Worm (Caenorhabditis elegans) whole organism, L4 larva: ENCODE data around the gene ssl-1.

Experiments
- Y75B8A.6 ChIP-seq: fragments of 200-800 bp; sonication (Bioruptor generic); IDR thresholded peaks from 2 replicates; pipeline ENCODE4 v1.3.6; 2022; ENCODE audit warnings: missing genetic modification reagents, missing genetic modification characterization, missing compliant biosample characterization
- ama-1 ChIP-seq: fragments of 150-350 bp; optimal IDR thresholded peaks from 2 replicates; lab custom pipeline; 2014; ENCODE audit warnings: inconsistent platforms, mixed read lengths
- ces-1 ChIP-seq: fragments of 150-350 bp; sonication (generic microtip); optimal IDR thresholded peaks from 4 replicates; lab custom pipeline; 2014; ENCODE audit warnings: missing biosample characterization, missing genetic modification reagents, missing genetic modification characterization
- daf-16 ChIP-seq, 3 experiments: sonication (generic microtip); optimal IDR thresholded peaks; 2 replicates each; lab custom pipeline; 2016 to 2017; ENCODE audit warnings: missing genetic modification characterization in 3 of 3, missing genetic modification reagents in 3 of 3, mild to moderate bottlenecking in 2 of 3, missing compliant biosample characterization in 2 of 3, missing biosample characterization in 1 of 3, moderate library complexity in 1 of 3
- egl-27 ChIP-seq: sonication (generic microtip); optimal IDR thresholded peaks from 3 replicates; lab custom pipeline; 2017; ENCODE audit warnings: missing biosample characterization, missing genetic modification reagents, missing genetic modification characterization
- fos-1 ChIP-seq: fragments of 150-350 bp; optimal IDR thresholded peaks from 2 replicates; lab custom pipeline; 2014; ENCODE audit warnings: missing biosample characterization, missing genetic modification characterization
- lin-39 ChIP-seq: fragments of 150-350 bp; optimal IDR thresholded peaks from 2 replicates; lab custom pipeline; 2014; ENCODE audit warnings: missing biosample characterization, missing genetic modification reagents, missing genetic modification characterization
- lsy-2 ChIP-seq, 2 experiments: fragments of 150-350 bp in 1 of 2; sonication (generic microtip) in 1 of 2; optimal IDR thresholded peaks; 2 replicates each; lab custom pipeline; 2014 to 2017; ENCODE audit warnings: missing biosample characterization in 2 of 2, missing genetic modification characterization in 2 of 2
- nhr-10 ChIP-seq: fragments of 150-350 bp; optimal IDR thresholded peaks from 2 replicates; lab custom pipeline; 2014; ENCODE audit warnings: missing biosample characterization, missing genetic modification characterization
- nhr-237 ChIP-seq: sonication (generic microtip); optimal IDR thresholded peaks from 2 replicates; lab custom pipeline; 2017; ENCODE audit warnings: missing biosample characterization, missing genetic modification characterization
- pqm-1 ChIP-seq: sonication (generic microtip); optimal IDR thresholded peaks from 2 replicates; lab custom pipeline; 2017; ENCODE audit warnings: missing biosample characterization, missing genetic modification characterization
- tra-1 ChIP-seq: fragments of 200-800 bp; sonication (Bioruptor generic); IDR thresholded peaks from 2 replicates; pipeline ENCODE4 v1.3.6; 2022; ENCODE audit warnings: missing genetic modification reagents, missing genetic modification characterization, missing compliant biosample characterization
- unc-39 ChIP-seq: sonication (generic microtip); optimal IDR thresholded peaks from 2 replicates; lab custom pipeline; 2017; ENCODE audit warnings: missing biosample characterization, missing genetic modification characterization
- unc-62 ChIP-seq, 3 experiments: fragments of 150-350 bp in 1 of 3; sonication (generic microtip); optimal IDR thresholded peaks in 2 of 3; peaks in 1 of 3; 1 replicate in 1 of 3; 2 replicates in 2 of 3; lab custom pipeline; 2014 to 2017; ENCODE audit warnings: missing biosample characterization in 3 of 3, missing genetic modification characterization in 3 of 3, missing genetic modification reagents in 3 of 3, missing genotype in 1 of 3

ce11 chrIII:12687382-12687781, 27.0 kb upstream of the ssl-1 start:
- TF ChIP-seq lsy-2 (tag; optimal IDR thresholded peaks at IDR 0.05; lab: Kevin White, UChicago) (no peak), unc-62 (GFP tag; optimal IDR thresholded peaks at IDR 0.05 in 1 of 2; lab: Kevin White, UChicago) (no peak), unc-62 (tag; optimal IDR thresholded peaks at IDR 0.05; lab: Kevin White, UChicago) (no peak), daf-16 (GFP tag; optimal IDR thresholded peaks at IDR 0.05; lab: Kevin White, UChicago) (no peak), daf-16 (tag; optimal IDR thresholded peaks at IDR 0.05; lab: Kevin White, UChicago) (no peak), tra-1 (no peak), pqm-1 (tag; lab: Kevin White, UChicago) (no peak), nhr-237 (no peak), Y75B8A.6 (GFP tag; lab: Robert Waterston, UW) (no peak), ces-1 (GFP tag; lab: Kevin White, UChicago) (no peak), nhr-10 (tag; lab: Kevin White, UChicago) (no peak), ama-1 (lab: Kevin White, UChicago) (no peak), lin-39 (tag; lab: Kevin White, UChicago) (no peak), fos-1 (tag; lab: Kevin White, UChicago) (no peak), egl-27 (no peak), unc-39 (tag; lab: Kevin White, UChicago) (no peak)
